Worm (Caenorhabditis elegans): ENCODE data around the gene ugt-30.
A peak's percentile ranks its signal among the peaks of the same experiment; 100 is the strongest.

Gene ugt-30

DNA sequence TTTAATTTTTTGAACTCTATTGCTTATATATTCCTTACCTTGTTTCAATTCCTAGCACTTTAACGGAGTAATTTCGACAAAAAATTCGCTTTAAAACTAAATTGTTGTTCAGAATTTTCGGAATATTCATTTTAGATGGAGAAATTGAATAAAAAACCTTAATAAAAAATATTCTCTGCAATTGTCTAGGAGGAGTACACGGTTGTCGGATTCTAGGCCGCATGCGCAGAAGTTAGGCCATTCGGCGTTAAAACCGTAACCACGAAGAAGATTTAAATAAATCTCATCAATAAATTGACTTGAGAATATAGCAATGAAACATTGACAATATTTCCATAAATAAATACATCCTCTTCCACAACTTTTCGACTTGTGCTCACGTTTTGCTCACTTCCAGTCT lies 42.8 kb downstream of the ugt-30 start, which contains the start of the genes C01G10.10 and C01G10.9 (continued):
- TF ChIP-seq nhr-67 (tag; optimal IDR thresholded peaks at IDR 0.05) (no peak), ZK546.5 (tag; optimal IDR thresholded peaks at IDR 0.05) (no peak), nhr-23 (tag; optimal IDR thresholded peaks at IDR 0.05) (peak; percentile 43), mdl-1 (tag; optimal IDR thresholded peaks at IDR 0.05) (no peak), elt-3 (tag; optimal IDR thresholded peaks at IDR 0.05) (no peak), hmg-11 (tag; optimal IDR thresholded peaks at IDR 0.05) (peak; percentile 33), nhr-12 (tag; optimal IDR thresholded peaks at IDR 0.05) (no peak), egl-27 (tag; optimal IDR thresholded peaks at IDR 0.05) (no peak), aly-2 (tag; optimal IDR thresholded peaks at IDR 0.05) (no peak), ztf-4 (tag; optimal IDR thresholded peaks at IDR 0.05) (no peak), ceh-82 (tag; optimal IDR thresholded peaks at IDR 0.05) (no peak), zag-1 (tag; optimal IDR thresholded peaks at IDR 0.05) (no peak), unc-62 (GFP tag; optimal IDR thresholded peaks at IDR 0.05) (no peak), eor-1 (tag; optimal IDR thresholded peaks at IDR 0.05) (peak in 1 of 2 experiments; percentile 67), sea-2 (GFP tag; optimal IDR thresholded peaks at IDR 0.05) (no peak), snpc-4 (tag; optimal IDR thresholded peaks at IDR 0.05) (peak; percentile 62)

ce11 chrV:15078560-15078959 lies 46.5 kb downstream of the ugt-30 start:
- TF ChIP-seq nhr-12 (tag; optimal IDR thresholded peaks at IDR 0.05) (no peak), lin-15B (tag; optimal IDR thresholded peaks at IDR 0.05) (no peak), R02D3.7 (tag; optimal IDR thresholded peaks at IDR 0.05) (no peak), ztf-4 (tag; optimal IDR thresholded peaks at IDR 0.05) (no peak), lsy-12 (tag; optimal IDR thresholded peaks at IDR 0.05) (no peak), fkh-10 (GFP tag; optimal IDR thresholded peaks at IDR 0.05) (no peak), nfya-1 (tag; optimal IDR thresholded peaks at IDR 0.05; ENCODE audit: insufficient read depth) (no peak), elt-2 (tag; optimal IDR thresholded peaks at IDR 0.05) (no peak), nhr-237 (tag; optimal IDR thresholded peaks at IDR 0.05) (no peak), nhr-25 (tag; optimal IDR thresholded peaks at IDR 0.05) (no peak), ZK546.5 (tag; optimal IDR thresholded peaks at IDR 0.05) (no peak), unc-39 (tag; optimal IDR thresholded peaks at IDR 0.05) (no peak), tbx-2 (tag; optimal IDR thresholded peaks at IDR 0.05) (no peak), ceh-9 (tag; optimal IDR thresholded peaks at IDR 0.05) (no peak), sea-2 (GFP tag; optimal IDR thresholded peaks at IDR 0.05) (no peak)

- TF ChIP-seq nhr-43 (tag; optimal IDR thresholded peaks at IDR 0.05; ENCODE audit: poor library complexity, severe bottlenecking) (no peak), hmg-11 (tag; optimal IDR thresholded peaks at IDR 0.05) (no peak), daf-12 (tag; optimal IDR thresholded peaks at IDR 0.05) (no peak), aly-2 (tag; optimal IDR thresholded peaks at IDR 0.05) (no peak), nhr-23 (tag; optimal IDR thresholded peaks at IDR 0.05) (no peak), R02D3.7 (tag; optimal IDR thresholded peaks at IDR 0.05) (no peak), ztf-11 (tag; optimal IDR thresholded peaks at IDR 0.05) (no peak), fkh-10 (GFP tag; optimal IDR thresholded peaks at IDR 0.05) (peak; percentile 26), elt-1 (tag; optimal IDR thresholded peaks at IDR 0.05) (no peak), fkh-2 (tag; optimal IDR thresholded peaks at IDR 0.05) (no peak), sea-2 (GFP tag; optimal IDR thresholded peaks at IDR 0.05) (no peak), nhr-11 (tag; optimal IDR thresholded peaks at IDR 0.05) (no peak), elt-3 (tag; optimal IDR thresholded peaks at IDR 0.05) (no peak), egl-5 (tag; optimal IDR thresholded peaks at IDR 0.05) (peak; percentile 19), pqm-1 (tag; optimal IDR thresholded peaks at IDR 0.05) (no peak), egl-27 (tag; optimal IDR thresholded peaks at IDR 0.05) (no peak), snpc-4 (tag; optimal IDR thresholded peaks at IDR 0.05) (no peak), ceh-28 (tag; optimal IDR thresholded peaks at IDR 0.05) (no peak), ceh-9 (tag; optimal IDR thresholded peaks at IDR 0.05) (no peak), skn-1 (tag; optimal IDR thresholded peaks at IDR 0.05) (no peak), ama-1 (optimal IDR thresholded peaks at IDR 0.05) (no peak), unc-39 (tag; optimal IDR thresholded peaks at IDR 0.05) (no peak), nhr-12 (tag; optimal IDR thresholded peaks at IDR 0.05) (no peak), nfya-1 (tag; optimal IDR thresholded peaks at IDR 0.05; ENCODE audit: insufficient read depth) (peak; percentile 51), lin-39 (tag; optimal IDR thresholded peaks at IDR 0.05) (peak; percentile 78), mdl-1 (tag; optimal IDR thresholded peaks at IDR 0.05) (no peak), lin-15B (tag; optimal IDR thresholded peaks at IDR 0.05) (peak; percentile 30)
These were observed 50.2 kb downstream of the ugt-30 start for ce11 chrV:15074907-15075306.

Measured in whole organism, L3 larva.